Fruit fly (Drosophila melanogaster): ENCODE measurements around the gene CG17122.
A peak's percentile ranks its signal among the peaks of the same experiment; 100 is the strongest.

Gene CG17122

DNA sequence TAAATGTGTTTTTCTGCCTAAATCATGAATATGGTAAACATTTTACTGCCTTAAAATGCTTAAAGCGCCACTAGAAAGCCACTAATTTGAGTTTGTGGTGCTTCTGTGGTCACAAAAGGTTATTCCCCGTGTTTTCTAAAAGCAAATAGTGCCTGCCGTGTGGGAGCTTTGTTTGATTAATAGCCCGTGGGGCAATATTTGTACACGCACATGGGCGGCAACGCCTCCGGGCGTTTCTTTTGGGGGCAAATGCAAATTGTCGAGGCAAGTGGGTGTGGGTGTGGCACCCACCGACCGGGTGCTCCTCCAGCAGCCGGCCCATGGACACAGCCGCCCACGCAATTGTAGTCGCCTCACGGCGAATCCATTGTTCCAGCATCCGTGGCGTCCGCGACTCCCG is 751 bp upstream of the CG17122 start (continued):
- TF ChIP-seq CG16813 (GFP tag; IDR thresholded peaks at IDR 0.05; ENCODE audit: partially characterized antibody) (no peak), Rfx (GFP tag; IDR thresholded peaks at IDR 0.05) (no peak), ken (GFP tag; IDR thresholded peaks at IDR 0.05) (peak; percentile 52; the same call in 1 of the 3 replicates), az2 (GFP tag; optimal IDR thresholded peaks at IDR 0.05) (no peak), Tbp (GFP tag; optimal IDR thresholded peaks at IDR 0.05) (no peak), chif (GFP tag; optimal IDR thresholded peaks at IDR 0.05) (peak in 1 of 2 experiments; percentile 9), nom (GFP tag; optimal IDR thresholded peaks at IDR 0.05) (no peak), z (GFP tag; IDR thresholded peaks at IDR 0.05) (no peak), CG12744 (GFP tag; optimal IDR thresholded peaks at IDR 0.05) (no peak), CG11560 (tag; IDR thresholded peaks at IDR 0.05) (no peak), sr (GFP tag; IDR thresholded peaks at IDR 0.05) (0 out of 3 replicates have a peak, but pooled peaks have one; percentile 55), amos (GFP tag; IDR thresholded peaks at IDR 0.05; ENCODE audit: partially characterized antibody) (no peak), croc (GFP tag; conservative IDR thresholded peaks at IDR 0.05) (no peak), inv (GFP tag; IDR thresholded peaks at IDR 0.05; ENCODE audit: partially characterized antibody) (no peak), Awh (GFP tag; IDR thresholded peaks at IDR 0.05) (0 out of 2 replicates have a peak, but pooled peaks have one; percentile 24), al (GFP tag; IDR thresholded peaks at IDR 0.05) (no peak), CG3407 (GFP tag; optimal IDR thresholded peaks at IDR 0.05) (peak; percentile 51), CG11696 (GFP tag; IDR thresholded peaks at IDR 0.05) (0 out of 2 replicates have a peak, but pooled peaks have one; percentile 17), Fer1 (GFP tag; optimal IDR thresholded peaks at IDR 0.05) (no peak), gce (GFP tag; IDR thresholded peaks at IDR 0.05) (0 out of 3 replicates have a peak, but pooled peaks have one; percentile 47), CG6854 (GFP tag; optimal IDR thresholded peaks at IDR 0.05) (no peak), pnt (GFP tag; optimal IDR thresholded peaks at IDR 0.05) (no peak), ATbp (GFP tag; optimal IDR thresholded peaks at IDR 0.05) (peak; percentile 77), lab (GFP tag; optimal IDR thresholded peaks at IDR 0.05) (peak; percentile 49), CG6254 (GFP tag; optimal IDR thresholded peaks at IDR 0.05) (peak; percentile 2), ara (GFP tag; IDR thresholded peaks at IDR 0.05) (peak; percentile 22; the same call in 1 of the 2 replicates), B-H1 (GFP tag; IDR thresholded peaks at IDR 0.05) (no peak), D (optimal IDR thresholded peaks at IDR 0.05) (no peak), D (GFP tag; optimal IDR thresholded peaks at IDR 0.05) (peak; percentile 4), CG9932 (GFP tag; IDR thresholded peaks at IDR 0.05) (no peak), Dbx (GFP tag; IDR thresholded peaks at IDR 0.05) (no peak), unpg (GFP tag; optimal IDR thresholded peaks at IDR 0.05) (no peak), CG1602 (GFP tag; optimal IDR thresholded peaks at IDR 0.05) (no peak), trem (tag; optimal IDR thresholded peaks at IDR 0.05) (no peak), ems (GFP tag; optimal IDR thresholded peaks at IDR 0.05) (no peak), H2.0 (GFP tag; IDR thresholded peaks at IDR 0.05) (no peak), CG10321 (GFP tag; IDR thresholded peaks at IDR 0.05) (no peak), CG15514 (GFP tag; optimal IDR thresholded peaks at IDR 0.05) (no peak), hbn (GFP tag; IDR thresholded peaks at IDR 0.05; ENCODE audit: partially characterized antibody) (no peak), ftz-f1 (GFP tag; optimal IDR thresholded peaks at IDR 0.05) (no peak), C15 (GFP tag; IDR thresholded peaks at IDR 0.05) (no peak), MTF-1 (GFP tag; optimal IDR thresholded peaks at IDR 0.05; ENCODE audit: borderline replicate concordance) (peak; percentile 10), fd64A (GFP tag; optimal IDR thresholded peaks at IDR 0.05) (peak; percentile 25), CG2202 (tag; optimal IDR thresholded peaks at IDR 0.05) (no peak), CG9727 (GFP tag; optimal IDR thresholded peaks at IDR 0.05) (no peak), HHEX (GFP tag; optimal IDR thresholded peaks at IDR 0.05) (peak; percentile 35), jumu (GFP tag; optimal IDR thresholded peaks at IDR 0.05) (no peak)

Measured in whole organism, embryonic.